Worm (Caenorhabditis elegans) whole organism, late embryonic: ENCODE results near the gene T25B6.4.

Source experiments
- C08G9.2 ChIP-seq: sonication (generic microtip); optimal IDR thresholded peaks from 2 replicates; lab custom pipeline; 2016; ENCODE audit warnings: mild to moderate bottlenecking, missing genetic modification characterization, moderate library complexity, missing compliant biosample characterization
- C38D4.7 ChIP-seq: fragments of 200-800 bp; sonication (Bioruptor generic); optimal IDR thresholded peaks from 2 replicates; lab custom pipeline; 2018; ENCODE audit warnings: mild to moderate bottlenecking, missing genetic modification characterization, moderate library complexity, missing compliant biosample characterization
- K02D7.2 ChIP-seq: sonication (generic microtip); optimal IDR thresholded peaks from 2 replicates; lab custom pipeline; 2017; ENCODE audit warnings: mild to moderate bottlenecking, missing genetic modification characterization, missing compliant biosample characterization
- T23F11.4 ChIP-seq: fragments of 200-800 bp; sonication (Bioruptor generic); optimal IDR thresholded peaks from 2 replicates; lab custom pipeline; 2018; ENCODE audit warnings: mild to moderate bottlenecking, missing genetic modification characterization, missing compliant biosample characterization
- Y22D7AL.16 ChIP-seq: sonication (generic microtip); optimal IDR thresholded peaks from 2 replicates; lab custom pipeline; 2016; ENCODE audit warnings: missing genetic modification characterization, missing compliant biosample characterization
- ceh-14 ChIP-seq: sonication (generic microtip); optimal IDR thresholded peaks from 2 replicates; lab custom pipeline; 2016; ENCODE audit warnings: missing genotype, missing genetic modification characterization, missing compliant biosample characterization
- ceh-18 ChIP-seq: sonication (generic microtip); optimal IDR thresholded peaks from 2 replicates; lab custom pipeline; 2016; ENCODE audit warnings: missing genetic modification characterization, missing compliant biosample characterization
- ceh-22 ChIP-seq: sonication (generic microtip); optimal IDR thresholded peaks from 2 replicates; lab custom pipeline; 2017; ENCODE audit warnings: missing biosample characterization, missing genetic modification characterization
- ceh-31 ChIP-seq: sonication (generic microtip); optimal IDR thresholded peaks from 2 replicates; lab custom pipeline; 2016; ENCODE audit warnings: missing genetic modification characterization, missing compliant biosample characterization
- ceh-6 ChIP-seq: fragments of 200-800 bp; sonication (Bioruptor generic); optimal IDR thresholded peaks from 2 replicates; lab custom pipeline; 2018; ENCODE audit warnings: mild to moderate bottlenecking, missing genetic modification characterization, missing compliant biosample characterization
- ceh-9 ChIP-seq: sonication (generic microtip); optimal IDR thresholded peaks from 2 replicates; lab custom pipeline; 2016; ENCODE audit warnings: mild to moderate bottlenecking, missing genetic modification characterization, inconsistent platforms, missing compliant biosample characterization
- che-1 ChIP-seq: sonication (generic microtip); optimal IDR thresholded peaks from 2 replicates; lab custom pipeline; 2016; ENCODE audit warnings: mild to moderate bottlenecking, missing genetic modification characterization, missing compliant biosample characterization
- dmd-4 ChIP-seq: sonication (generic microtip); optimal IDR thresholded peaks from 2 replicates; lab custom pipeline; 2016; ENCODE audit warnings: borderline replicate concordance, missing genetic modification characterization, missing compliant biosample characterization
- dve-1 ChIP-seq: sonication (generic microtip); optimal IDR thresholded peaks from 2 replicates; lab custom pipeline; 2017; ENCODE audit warnings: antibody characterized with exemption, mild to moderate bottlenecking, missing genetic modification characterization, missing compliant biosample characterization
- elt-2 ChIP-seq: sonication (generic microtip); optimal IDR thresholded peaks from 2 replicates; lab custom pipeline; 2016; ENCODE audit warnings: missing genetic modification reagents, missing genetic modification characterization, missing compliant biosample characterization
- eyg-1 ChIP-seq: sonication (generic microtip); optimal IDR thresholded peaks from 2 replicates; lab custom pipeline; 2016; ENCODE audit warnings: missing genotype, missing genetic modification characterization, missing compliant biosample characterization
- fax-1 ChIP-seq: sonication (generic microtip); optimal IDR thresholded peaks from 2 replicates; lab custom pipeline; 2016; ENCODE audit warnings: missing genotype, missing genetic modification characterization, missing compliant biosample characterization
- fkh-6 ChIP-seq: sonication (generic microtip); optimal IDR thresholded peaks from 2 replicates; lab custom pipeline; 2016; ENCODE audit warnings: missing genetic modification characterization, missing compliant biosample characterization
- hlh-13 ChIP-seq: fragments of 200-800 bp; sonication (Bioruptor generic); optimal IDR thresholded peaks from 2 replicates; lab custom pipeline; 2018; ENCODE audit warnings: mild to moderate bottlenecking, missing genetic modification characterization, missing compliant biosample characterization
- hlh-15 ChIP-seq: sonication (generic microtip); optimal IDR thresholded peaks from 2 replicates; lab custom pipeline; 2016; ENCODE audit warnings: missing genetic modification characterization, missing compliant biosample characterization
- lim-6 ChIP-seq: sonication (generic microtip); optimal IDR thresholded peaks from 2 replicates; lab custom pipeline; 2016; ENCODE audit warnings: missing genetic modification characterization, missing compliant biosample characterization
- lin-11 ChIP-seq: fragments of 200-800 bp; sonication (Bioruptor generic); optimal IDR thresholded peaks from 2 replicates; lab custom pipeline; 2018; ENCODE audit warnings: mild to moderate bottlenecking, missing genetic modification characterization, missing compliant biosample characterization
- mec-3 ChIP-seq: sonication (generic microtip); optimal IDR thresholded peaks from 2 replicates; lab custom pipeline; 2016; ENCODE audit warnings: borderline replicate concordance, missing genetic modification characterization, missing compliant biosample characterization
- nfya-1 ChIP-seq: sonication (generic microtip); optimal IDR thresholded peaks from 2 replicates; lab custom pipeline; 2017; ENCODE audit warnings: missing genetic modification characterization, mild to moderate bottlenecking, missing compliant biosample characterization, antibody characterized with exemption, moderate library complexity
- npax-4 ChIP-seq: sonication (generic microtip); optimal IDR thresholded peaks from 2 replicates; lab custom pipeline; 2016; ENCODE audit warnings: missing genetic modification characterization, missing compliant biosample characterization
- pat-9 ChIP-seq: fragments of 200-800 bp; sonication (Bioruptor generic); optimal IDR thresholded peaks from 2 replicates; lab custom pipeline; 2018; ENCODE audit warnings: mild to moderate bottlenecking, missing genetic modification characterization, moderate library complexity, missing compliant biosample characterization
- pax-1 ChIP-seq: fragments of 150-350 bp; optimal IDR thresholded peaks from 2 replicates; lab custom pipeline; 2014; ENCODE audit warnings: missing biosample characterization, missing genetic modification characterization
- ref-2 ChIP-seq: sonication (generic microtip); optimal IDR thresholded peaks from 2 replicates; lab custom pipeline; 2016; ENCODE audit warnings: missing genetic modification characterization, missing compliant biosample characterization
- sdc-2 ChIP-seq: sonication (generic microtip); optimal IDR thresholded peaks from 2 replicates; lab custom pipeline; 2016; ENCODE audit warnings: missing genotype, missing genetic modification characterization, missing compliant biosample characterization
- syd-9 ChIP-seq: sonication (generic microtip); optimal IDR thresholded peaks from 2 replicates; lab custom pipeline; 2016; ENCODE audit warnings: mild to moderate bottlenecking, missing genetic modification characterization, moderate library complexity, missing compliant biosample characterization
- tbx-2 ChIP-seq: sonication (generic microtip); optimal IDR thresholded peaks from 2 replicates; lab custom pipeline; 2016; ENCODE audit warnings: missing genetic modification characterization, missing compliant biosample characterization
- ttx-3 ChIP-seq: sonication (generic microtip); optimal IDR thresholded peaks from 2 replicates; lab custom pipeline; 2016; ENCODE audit warnings: missing genetic modification reagents, missing genetic modification characterization, missing compliant biosample characterization
- unc-3 ChIP-seq, 2 experiments: fragments of 200-800 bp in 1 of 2; sonication (Bioruptor generic) in 1 of 2; sonication (generic microtip) in 1 of 2; conservative IDR thresholded peaks in 1 of 2; optimal IDR thresholded peaks in 1 of 2; 2 replicates each; pipeline versions ENCODE4 v1.3.6 to Lab custom; 2016 to 2022; ENCODE audit warnings: missing compliant biosample characterization in 2 of 2, missing genetic modification characterization in 2 of 2, missing genetic modification reagents in 1 of 2
- unc-55 ChIP-seq: sonication (generic microtip); optimal IDR thresholded peaks from 2 replicates; lab custom pipeline; 2017; ENCODE audit warnings: missing biosample characterization, missing genetic modification reagents, missing genetic modification characterization
- unc-86 ChIP-seq: sonication (generic microtip); optimal IDR thresholded peaks from 2 replicates; lab custom pipeline; 2016; ENCODE audit warnings: missing genetic modification characterization, missing compliant biosample characterization
- zip-5 ChIP-seq: sonication (generic microtip); optimal IDR thresholded peaks from 2 replicates; lab custom pipeline; 2016; ENCODE audit warnings: missing genetic modification characterization, missing compliant biosample characterization
- ztf-16 ChIP-seq: sonication (generic microtip); optimal IDR thresholded peaks from 2 replicates; lab custom pipeline; 2017; ENCODE audit warnings: missing genetic modification characterization, missing compliant biosample characterization

The T25B6.4 gene

ce11 chrX:9014451-9014850 is 1.1 kb upstream of the T25B6.4 start:
- TF ChIP-seq pat-9 (tag; lab: Kevin White, UChicago) (no peak), ceh-6 (GFP tag; lab: Kevin White, UChicago) (no peak), ceh-14 (tag; lab: Kevin White, UChicago) (no peak)

- TF ChIP-seq Y22D7AL.16 (tag; lab: Kevin White, UChicago) (no peak), fkh-6 (tag; lab: Kevin White, UChicago) (no peak), zip-5 (tag; lab: Kevin White, UChicago) (no peak), C08G9.2 (tag; lab: Kevin White, UChicago) (no peak), ceh-14 (tag; lab: Kevin White, UChicago) (no peak), ceh-9 (tag; lab: Kevin White, UChicago) (no peak), ztf-16 (tag; lab: Kevin White, UChicago) (no peak), fax-1 (no peak), ceh-6 (GFP tag; lab: Kevin White, UChicago) (no peak), K02D7.2 (no peak), ttx-3 (tag; lab: Kevin White, UChicago) (no peak), nfya-1 (tag; lab: Kevin White, UChicago) (no peak), ceh-22 (tag; lab: Kevin White, UChicago) (no peak), tbx-2 (tag; lab: Kevin White, UChicago) (no peak), mec-3 (tag; lab: Kevin White, UChicago) (no peak), dmd-4 (no peak), ceh-31 (tag; lab: Kevin White, UChicago) (no peak), T23F11.4 (GFP tag; lab: Kevin White, UChicago) (no peak)
These were observed 6.1 kb downstream of the T25B6.4 start, which contains the start of gene T25B6.5 for ce11 chrX:9021645-9022044. Gene T25B6.5, minus strand, starts transcription at chrX:9021745.

DNA sequence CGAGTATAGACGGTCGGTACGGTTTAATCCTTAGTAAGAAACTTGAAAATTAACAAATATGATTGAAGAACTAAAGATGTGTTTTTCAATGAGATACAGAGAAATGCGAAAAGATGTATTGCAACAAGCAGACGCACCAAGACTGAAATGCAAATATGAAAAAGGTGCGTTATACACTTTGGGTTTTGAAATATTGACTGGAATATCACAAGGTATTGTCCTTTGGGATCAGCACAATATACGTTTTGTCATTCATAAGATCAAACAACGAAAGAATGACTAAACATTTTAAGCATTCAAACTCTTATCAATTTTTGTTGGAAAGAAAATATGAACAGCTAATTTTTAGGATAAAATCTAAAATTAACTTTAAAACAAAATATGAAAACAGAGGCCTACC is 7.3 kb downstream of the T25B6.4 start, which contains the start of gene T25B6.6:
TSS of gene T25B6.6 (minus strand) at position 101 of the 400 bp plus-strand sequence.
- TF ChIP-seq hlh-15 (tag; lab: Kevin White, UChicago) (no peak), ttx-3 (tag; lab: Kevin White, UChicago) (no peak), C08G9.2 (tag; lab: Kevin White, UChicago) (no peak), lim-6 (tag; lab: Kevin White, UChicago) (no peak), ceh-9 (tag; lab: Kevin White, UChicago) (no peak), mec-3 (tag; lab: Kevin White, UChicago) (no peak), Y22D7AL.16 (tag; lab: Kevin White, UChicago) (no peak), lin-11 (tag; lab: Kevin White, UChicago) (no peak), syd-9 (tag; lab: Kevin White, UChicago) (no peak), C38D4.7 (GFP tag; lab: Kevin White, UChicago) (no peak), ceh-18 (tag; lab: Kevin White, UChicago) (no peak)
- TF ChIP-seq, all 69 proteins: peak for 0

- TF ChIP-seq ceh-31 (tag; lab: Kevin White, UChicago) (no peak), hlh-13 (no peak), ref-2 (tag; lab: Kevin White, UChicago) (no peak), sdc-2 (tag; lab: Kevin White, UChicago) (no peak), Y22D7AL.16 (tag; lab: Kevin White, UChicago) (no peak), eyg-1 (no peak), ceh-9 (tag; lab: Kevin White, UChicago) (no peak)
These were observed 8.3 kb downstream of the T25B6.4 start for ce11 chrX:9023816-9024215.

- TF ChIP-seq syd-9 (tag; lab: Kevin White, UChicago) (no peak), npax-4 (tag; lab: Kevin White, UChicago) (no peak), T23F11.4 (GFP tag; lab: Kevin White, UChicago) (no peak), unc-3 (GFP tag; conservative IDR thresholded peaks at IDR 0.05; lab: Robert Waterston, UW) (peak; percentile 41; the same call in 1 of the 2 replicates), unc-3 (tag; optimal IDR thresholded peaks at IDR 0.05; lab: Kevin White, UChicago) (no peak), hlh-13 (no peak), ztf-16 (tag; lab: Kevin White, UChicago) (peak; percentile 2), elt-2 (peak; percentile 33), hlh-15 (tag; lab: Kevin White, UChicago) (no peak), unc-86 (tag; lab: Kevin White, UChicago) (peak; percentile 10), pat-9 (tag; lab: Kevin White, UChicago) (no peak), sdc-2 (tag; lab: Kevin White, UChicago) (no peak), pax-1 (tag; lab: Kevin White, UChicago) (no peak), dve-1 (tag; lab: Kevin White, UChicago) (no peak), unc-55 (no peak), lin-11 (tag; lab: Kevin White, UChicago) (no peak), ceh-22 (tag; lab: Kevin White, UChicago) (no peak), che-1 (peak; percentile 31), ttx-3 (tag; lab: Kevin White, UChicago) (peak; percentile 34)
These were observed 8.8 kb downstream of the T25B6.4 start for ce11 chrX:9024270-9024669.
